Worm (Caenorhabditis elegans) whole organism, young adult: ENCODE data around the gene vps-2.

Source experiments
- B0336.3 ChIP-seq: fragments of 200-800 bp; sonication (Bioruptor generic); IDR thresholded peaks from 2 replicates; pipeline ENCODE4 v1.3.6; 2022; ENCODE audit warnings: missing genetic modification characterization, missing compliant biosample characterization
- C17E4.6 ChIP-seq: fragments of 200-800 bp; sonication (Bioruptor generic); IDR thresholded peaks from 2 replicates; pipeline ENCODE4 v1.3.6; 2022; ENCODE audit warnings: missing genetic modification reagents, missing genetic modification characterization, missing compliant biosample characterization
- F33H1.4 ChIP-seq: fragments of 200-800 bp; sonication (Bioruptor generic); IDR thresholded peaks from 2 replicates; pipeline ENCODE4 v1.3.6; 2022; ENCODE audit warnings: missing genetic modification reagents, missing genetic modification characterization, missing compliant biosample characterization
- F37B4.10 ChIP-seq: fragments of 200-800 bp; sonication (Bioruptor generic); IDR thresholded peaks from 2 replicates; pipeline ENCODE4 v1.3.6; 2022; ENCODE audit warnings: missing genetic modification characterization, missing compliant biosample characterization
- F52B5.7 ChIP-seq: sonication (generic microtip); optimal IDR thresholded peaks from 2 replicates; lab custom pipeline; 2016; ENCODE audit warnings: mild to moderate bottlenecking, missing genetic modification characterization, missing compliant biosample characterization
- F57C9.4 ChIP-seq: sonication (generic microtip); optimal IDR thresholded peaks from 2 replicates; lab custom pipeline; 2017; ENCODE audit warnings: mild to moderate bottlenecking, missing genetic modification characterization, missing compliant biosample characterization
- Y53G8AR.9 ChIP-seq: fragments of 200-800 bp; sonication (Bioruptor generic); conservative IDR thresholded peaks from 2 replicates; pipeline ENCODE4 v1.3.6; 2022; ENCODE audit warnings: missing genetic modification reagents, missing genetic modification characterization, missing compliant biosample characterization
- Y56A3A.18 ChIP-seq: fragments of 200-800 bp; sonication (Bioruptor generic); IDR thresholded peaks from 2 replicates; pipeline ENCODE4 v1.3.6; 2022; ENCODE audit warnings: missing genetic modification reagents, missing genetic modification characterization, missing compliant biosample characterization
- ZK185.1 ChIP-seq: sonication (generic microtip); optimal IDR thresholded peaks from 2 replicates; lab custom pipeline; 2016; ENCODE audit warnings: mild to moderate bottlenecking, missing genetic modification characterization, missing compliant biosample characterization; ENCODE audit not compliant: poor library complexity, severe bottlenecking
- attf-3 ChIP-seq: fragments of 200-800 bp; sonication (Bioruptor generic); conservative IDR thresholded peaks from 2 replicates; pipeline ENCODE4 v1.3.6; 2022; ENCODE audit warnings: missing genetic modification reagents, missing genetic modification characterization, missing compliant biosample characterization
- attf-6 ChIP-seq: fragments of 200-800 bp; sonication (Bioruptor generic); IDR thresholded peaks from 2 replicates; pipeline ENCODE4 v1.3.6; 2022; ENCODE audit warnings: missing genetic modification reagents, missing genetic modification characterization, missing compliant biosample characterization
- bed-2 ChIP-seq: fragments of 200-800 bp; sonication (Bioruptor generic); IDR thresholded peaks from 2 replicates; pipeline ENCODE4 v1.3.6; 2022; ENCODE audit warnings: missing genetic modification reagents, missing genetic modification characterization, missing compliant biosample characterization
- cebp-1 ChIP-seq, 2 experiments: fragments of 200-800 bp in 1 of 2; sonication (Bioruptor generic) in 1 of 2; sonication (generic microtip) in 1 of 2; IDR thresholded peaks in 1 of 2; optimal IDR thresholded peaks in 1 of 2; 2 replicates each; pipeline versions ENCODE4 v1.3.6 to Lab custom; 2017 to 2022; ENCODE audit warnings: missing compliant biosample characterization in 2 of 2, missing genetic modification characterization in 2 of 2, mild to moderate bottlenecking in 1 of 2, missing genetic modification reagents in 1 of 2, moderate library complexity in 1 of 2
- cebp-2 ChIP-seq: fragments of 200-800 bp; sonication (Bioruptor generic); IDR thresholded peaks from 2 replicates; pipeline ENCODE4 v1.3.6; 2022; ENCODE audit warnings: missing genetic modification characterization, missing compliant biosample characterization
- ceh-100 ChIP-seq: fragments of 200-800 bp; sonication (Bioruptor generic); IDR thresholded peaks from 2 replicates; pipeline ENCODE4 v1.3.6; 2022; ENCODE audit warnings: missing genetic modification reagents, missing genetic modification characterization, missing compliant biosample characterization
- ceh-91 ChIP-seq: fragments of 200-800 bp; sonication (Bioruptor generic); IDR thresholded peaks from 2 replicates; pipeline ENCODE4 v1.3.6; 2022; ENCODE audit warnings: missing genetic modification reagents, missing genetic modification characterization, missing compliant biosample characterization
- chd-7 ChIP-seq: sonication (generic microtip); optimal IDR thresholded peaks from 2 replicates; lab custom pipeline; 2016; ENCODE audit warnings: mild to moderate bottlenecking, missing genetic modification characterization, moderate library complexity, missing compliant biosample characterization
- dox-1 ChIP-seq: fragments of 200-800 bp; sonication (Bioruptor generic); IDR thresholded peaks from 2 replicates; pipeline ENCODE4 v1.3.6; 2022; ENCODE audit warnings: missing genetic modification reagents, missing genetic modification characterization, missing compliant biosample characterization
- dpl-1 ChIP-seq: fragments of 150-350 bp; optimal IDR thresholded peaks from 2 replicates; lab custom pipeline; 2014; ENCODE audit warnings: missing biosample characterization, missing genetic modification reagents, missing genetic modification characterization
- egl-44 ChIP-seq: fragments of 200-800 bp; sonication (Bioruptor generic); IDR thresholded peaks from 2 replicates; pipeline ENCODE4 v1.3.6; 2022; ENCODE audit warnings: missing genetic modification reagents, missing genetic modification characterization, missing compliant biosample characterization
- egrh-3 ChIP-seq: fragments of 200-800 bp; sonication (Bioruptor generic); IDR thresholded peaks from 2 replicates; pipeline ENCODE4 v1.3.6; 2022; ENCODE audit warnings: missing genetic modification reagents, missing genetic modification characterization, missing compliant biosample characterization
- hlh-12 ChIP-seq: sonication (generic microtip); optimal IDR thresholded peaks from 2 replicates; lab custom pipeline; 2016; ENCODE audit warnings: missing genetic modification characterization, missing compliant biosample characterization
- hmg-1.2 ChIP-seq: fragments of 200-800 bp; sonication (Bioruptor generic); IDR thresholded peaks from 2 replicates; pipeline ENCODE4 v1.3.6; 2022; ENCODE audit warnings: missing genetic modification reagents, missing genetic modification characterization, missing compliant biosample characterization
- hsf-1 ChIP-seq: fragments of 200-800 bp; sonication (Bioruptor generic); IDR thresholded peaks from 2 replicates; pipeline ENCODE4 v1.3.6; 2022; ENCODE audit warnings: missing genetic modification reagents, missing genetic modification characterization, missing compliant biosample characterization
- lsy-27 ChIP-seq: sonication (generic microtip); optimal IDR thresholded peaks from 2 replicates; lab custom pipeline; 2017; ENCODE audit warnings: missing genetic modification characterization, mild to moderate bottlenecking, missing compliant biosample characterization, antibody characterized with exemption, missing genotype, borderline replicate concordance; ENCODE audit not compliant: insufficient read depth
- madf-10 ChIP-seq: sonication (generic microtip); optimal IDR thresholded peaks from 2 replicates; lab custom pipeline; 2016; ENCODE audit warnings: mild to moderate bottlenecking, missing genetic modification characterization, missing compliant biosample characterization
- mcd-1 ChIP-seq: fragments of 200-800 bp; sonication (Bioruptor generic); IDR thresholded peaks from 2 replicates; pipeline ENCODE4 v1.3.6; 2022; ENCODE audit warnings: missing genetic modification reagents, missing genetic modification characterization, missing compliant biosample characterization
- mel-28 ChIP-seq: sonication (generic microtip); optimal IDR thresholded peaks from 2 replicates; lab custom pipeline; 2016; ENCODE audit warnings: borderline replicate concordance, mild to moderate bottlenecking, missing genetic modification characterization, missing compliant biosample characterization
- nfya-2 ChIP-seq: fragments of 200-800 bp; sonication (Bioruptor generic); IDR thresholded peaks from 2 replicates; pipeline ENCODE4 v1.3.6; 2022; ENCODE audit warnings: missing genetic modification reagents, missing genetic modification characterization, missing compliant biosample characterization
- nfyb-1 ChIP-seq: fragments of 200-800 bp; sonication (Bioruptor generic); IDR thresholded peaks from 2 replicates; pipeline ENCODE4 v1.3.6; 2022; ENCODE audit warnings: missing genetic modification reagents, missing genetic modification characterization, missing compliant biosample characterization
- nhr-120 ChIP-seq: fragments of 200-800 bp; sonication (Bioruptor generic); IDR thresholded peaks from 2 replicates; pipeline ENCODE4 v1.3.6; 2022; ENCODE audit warnings: missing genetic modification characterization, missing compliant biosample characterization
- pha-4 ChIP-seq: fragments of 150-350 bp; sonication (generic microtip); optimal IDR thresholded peaks from 2 replicates; lab custom pipeline; 2014; ENCODE audit warnings: missing biosample characterization, missing genetic modification reagents, missing genetic modification characterization
- repo-1 ChIP-seq: sonication (generic microtip); optimal IDR thresholded peaks from 2 replicates; lab custom pipeline; 2017; ENCODE audit warnings: mild to moderate bottlenecking, missing genetic modification characterization, missing compliant biosample characterization
- snpc-1.1 ChIP-seq: sonication (generic microtip); optimal IDR thresholded peaks from 2 replicates; lab custom pipeline; 2017; ENCODE audit warnings: missing genetic modification characterization, mild to moderate bottlenecking, missing compliant biosample characterization, antibody characterized with exemption, moderate library complexity, missing genotype, missing genetic modification reagents; ENCODE audit not compliant: insufficient read depth
- snpc-1.3 ChIP-seq: sonication (generic microtip); optimal IDR thresholded peaks from 2 replicates; lab custom pipeline; 2017; ENCODE audit warnings: missing genetic modification characterization, mild to moderate bottlenecking, missing compliant biosample characterization, antibody characterized with exemption, moderate library complexity, missing genotype, missing genetic modification reagents; ENCODE audit not compliant: insufficient read depth
- snpc-4 ChIP-seq, 5 experiments: fragments of 150-350 bp in 1 of 5; sonication (generic microtip) in 4 of 5; optimal IDR thresholded peaks; 2 replicates each; lab custom pipeline; 2014 to 2018; ENCODE audit warnings: missing genetic modification characterization in 5 of 5, missing biosample characterization in 3 of 5, antibody characterized with exemption in 2 of 5, mild to moderate bottlenecking in 2 of 5, missing compliant biosample characterization in 2 of 5, missing genotype in 2 of 5, moderate library complexity in 2 of 5, missing genetic modification reagents in 1 of 5
- zfh-2 ChIP-seq: fragments of 200-800 bp; sonication (Bioruptor generic); conservative IDR thresholded peaks from 2 replicates; pipeline ENCODE4 v1.3.6; 2022; ENCODE audit warnings: missing genetic modification reagents, missing genetic modification characterization, missing compliant biosample characterization
- ztf-18 ChIP-seq: sonication (generic microtip); optimal IDR thresholded peaks from 2 replicates; lab custom pipeline; 2016; ENCODE audit warnings: missing genotype, mild to moderate bottlenecking, missing genetic modification characterization, missing compliant biosample characterization
- ztf-25 ChIP-seq: fragments of 200-800 bp; sonication (Bioruptor generic); IDR thresholded peaks from 2 replicates; pipeline ENCODE4 v1.3.6; 2022; ENCODE audit warnings: missing genetic modification reagents, missing genetic modification characterization, missing compliant biosample characterization
- ztf-26 ChIP-seq: sonication (generic microtip); optimal IDR thresholded peaks from 2 replicates; lab custom pipeline; 2017; ENCODE audit warnings: missing genetic modification characterization, missing compliant biosample characterization

vps-2 gene

ce11 chrII:12795188-12795587 lies 27.2 kb upstream of the vps-2 start:
- TF ChIP-seq Y56A3A.18 (GFP tag; lab: Robert Waterston, UW): 0 out of 2 replicates have a peak, but pooled peaks have one; percentile 45
- peak; percentile 35 for TF ChIP-seq F52B5.7 (tag; lab: Kevin White, UChicago)
- no peak for TF ChIP-seq ZK185.1 (tag; lab: Kevin White, UChicago)
- TF ChIP-seq Y53G8AR.9: peak; percentile 28; the same call in 1 of the 2 replicates
- TF ChIP-seq egrh-3 (GFP tag; lab: Robert Waterston, UW): no peak
- no peak for TF ChIP-seq ztf-25 (GFP tag; lab: Robert Waterston, UW)
- peak; percentile 19 for TF ChIP-seq chd-7
- TF ChIP-seq dpl-1 (GFP tag; lab: Kevin White, UChicago): no peak
- TF ChIP-seq nfyb-1 (GFP tag; lab: Robert Waterston, UW): peak; percentile 57; the same call in 1 of the 2 replicates
- TF ChIP-seq ztf-18: no peak
- 0 out of 2 replicates have a peak, but pooled peaks have one; percentile 76 for TF ChIP-seq F37B4.10 (GFP tag; lab: Robert Waterston, UW)
- TF ChIP-seq B0336.3 (GFP tag; lab: Robert Waterston, UW): peak; percentile 63
- no peak for TF ChIP-seq nfya-2 (GFP tag; lab: Robert Waterston, UW)
- no peak for TF ChIP-seq cebp-1 (GFP tag; IDR thresholded peaks at IDR 0.05; lab: Robert Waterston, UW)
- TF ChIP-seq cebp-1 (tag; optimal IDR thresholded peaks at IDR 0.05; lab: Kevin White, UChicago): peak; percentile 39
- no peak for TF ChIP-seq pha-4 (tag; lab: Kevin White, UChicago)
- TF ChIP-seq repo-1 (tag; lab: Kevin White, UChicago): peak; percentile 13
- TF ChIP-seq attf-6: no peak
- no peak for TF ChIP-seq mcd-1 (GFP tag; lab: Robert Waterston, UW)
- peak; percentile 55 for TF ChIP-seq mel-28 (tag; lab: Kevin White, UChicago)
- TF ChIP-seq hsf-1 (GFP tag; lab: Robert Waterston, UW): no peak
- TF ChIP-seq ztf-26 (tag; lab: Kevin White, UChicago): peak; percentile 16
- no peak for TF ChIP-seq bed-2 (GFP tag; lab: Robert Waterston, UW)
- TF ChIP-seq F57C9.4 (tag; lab: Kevin White, UChicago): peak; percentile 40

ce11 chrII:12790392-12790791 lies 22.4 kb upstream of the vps-2 start:
- TF ChIP-seq F33H1.4: no peak
- no peak for TF ChIP-seq ceh-100 (GFP tag; lab: Robert Waterston, UW)
- peak; percentile 70 for TF ChIP-seq nfyb-1 (GFP tag; lab: Robert Waterston, UW)

DNA sequence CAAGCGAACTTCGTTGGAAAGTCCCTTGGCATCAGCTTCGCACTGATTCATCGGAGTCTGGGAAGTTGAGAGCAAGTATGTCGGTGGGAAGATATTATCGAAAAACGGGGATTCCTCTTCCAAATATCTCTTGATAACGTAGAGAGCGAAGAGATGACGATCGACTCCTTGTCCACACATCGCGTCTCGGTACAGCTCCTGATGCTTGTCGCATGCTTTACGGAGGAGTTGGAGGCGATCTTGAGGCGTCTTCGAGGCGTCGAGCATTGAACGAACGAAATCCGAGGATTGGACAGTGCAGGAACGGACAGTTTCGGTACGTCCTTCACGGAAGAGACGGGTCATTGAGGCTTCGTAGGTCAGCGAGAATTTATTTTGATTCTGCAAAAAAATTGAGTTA lies 21.5 kb upstream of the vps-2 start:
- TF ChIP-seq cebp-1 (GFP tag; IDR thresholded peaks at IDR 0.05; lab: Robert Waterston, UW) (no peak), cebp-1 (tag; optimal IDR thresholded peaks at IDR 0.05; lab: Kevin White, UChicago) (peak; percentile 8), hlh-12 (tag; lab: Kevin White, UChicago) (no peak), nfyb-1 (GFP tag; lab: Robert Waterston, UW) (peak; percentile 55; the same call in 1 of the 2 replicates), dox-1 (GFP tag; lab: Robert Waterston, UW) (0 out of 2 replicates have a peak, but pooled peaks have one; percentile 19), hmg-1.2 (no peak), B0336.3 (GFP tag; lab: Robert Waterston, UW) (0 out of 2 replicates have a peak, but pooled peaks have one; percentile 32), mcd-1 (GFP tag; lab: Robert Waterston, UW) (0 out of 2 replicates have a peak, but pooled peaks have one; percentile 23), zfh-2 (GFP tag; lab: Robert Waterston, UW) (peak; percentile 57), cebp-2 (0 out of 2 replicates have a peak, but pooled peaks have one; percentile 69), madf-10 (no peak), lsy-27 (no peak)

ce11 chrII:12787831-12788248 lies 19.8 kb upstream of the vps-2 start, which contains the start of gene alkb-7:
alkb-7 (minus strand) TSS chrII:12788153.
- no peak for TF ChIP-seq snpc-1.1
- no peak for TF ChIP-seq nhr-120
- TF ChIP-seq snpc-1.3 (tag; lab: Kevin White, UChicago): no peak
- no peak for TF ChIP-seq egl-44 (GFP tag; lab: Robert Waterston, UW)
- TF ChIP-seq ztf-26 (tag; lab: Kevin White, UChicago): no peak
- peak; percentile 27 for TF ChIP-seq F52B5.7 (tag; lab: Kevin White, UChicago)
- TF ChIP-seq snpc-4 (GFP tag; optimal IDR thresholded peaks at IDR 0.05; lab: Kevin White, UChicago): no peak
- no peak for TF ChIP-seq snpc-4 (tag; optimal IDR thresholded peaks at IDR 0.05; lab: Kevin White, UChicago)
- no peak for TF ChIP-seq attf-3 (GFP tag; lab: Robert Waterston, UW)
- TF ChIP-seq C17E4.6: no peak
- 0 out of 2 replicates have a peak, but pooled peaks have one; percentile 34 for TF ChIP-seq ceh-91 (GFP tag; lab: Robert Waterston, UW)
- 0 out of 2 replicates have a peak, but pooled peaks have one; percentile 26 for TF ChIP-seq cebp-2
- TF ChIP-seq attf-6: 0 out of 2 replicates have a peak, but pooled peaks have one; percentile 19
- no peak for TF ChIP-seq F37B4.10 (GFP tag; lab: Robert Waterston, UW)
- TF ChIP-seq B0336.3 (GFP tag; lab: Robert Waterston, UW): peak; percentile 59; the same call in 1 of the 2 replicates
- TF ChIP-seq F57C9.4 (tag; lab: Kevin White, UChicago): no peak
